Worm (Caenorhabditis elegans) whole organism, L2 larva: ENCODE measurements around the gene nhr-26.
A peak's percentile ranks its signal among the peaks of the same experiment; 100 is the strongest.

Experiments used
- C34F6.9 ChIP-seq: fragments of 150-350 bp; optimal IDR thresholded peaks from 2 replicates; lab custom pipeline; 2014; ENCODE audit warnings: missing biosample characterization, missing genetic modification characterization
- F13H6.1 ChIP-seq: sonication (generic microtip); optimal IDR thresholded peaks from 2 replicates; lab custom pipeline; 2016; ENCODE audit warnings: missing genetic modification characterization, missing compliant biosample characterization
- R02D3.7 ChIP-seq: fragments of 150-350 bp; optimal IDR thresholded peaks from 2 replicates; lab custom pipeline; 2014; ENCODE audit warnings: missing biosample characterization, missing genetic modification characterization
- Y55F3AM.14 ChIP-seq: fragments of 200-800 bp; sonication (Bioruptor generic); optimal IDR thresholded peaks from 2 replicates; lab custom pipeline; 2018; ENCODE audit warnings: mild to moderate bottlenecking, missing genetic modification characterization, missing compliant biosample characterization
- ZK546.5 ChIP-seq: sonication (generic microtip); optimal IDR thresholded peaks from 2 replicates; lab custom pipeline; 2017; ENCODE audit warnings: missing biosample characterization, missing genetic modification characterization
- alr-1 ChIP-seq: fragments of 150-350 bp; optimal IDR thresholded peaks from 2 replicates; lab custom pipeline; 2014; ENCODE audit warnings: missing biosample characterization, missing genetic modification characterization
- aly-2 ChIP-seq: fragments of 150-350 bp; optimal IDR thresholded peaks from 2 replicates; lab custom pipeline; 2014; ENCODE audit warnings: missing biosample characterization, missing genetic modification characterization
- ama-1 ChIP-seq: fragments of 150-350 bp; optimal IDR thresholded peaks from 2 replicates; lab custom pipeline; 2018; ENCODE audit warnings: inconsistent platforms
- blmp-1 ChIP-seq: sonication (generic microtip); optimal IDR thresholded peaks from 2 replicates; lab custom pipeline; 2017; ENCODE audit warnings: missing genetic modification characterization, mild to moderate bottlenecking, missing compliant biosample characterization, antibody characterized with exemption, moderate library complexity; ENCODE audit not compliant: insufficient read depth
- ceh-16 ChIP-seq: fragments of 150-350 bp; optimal IDR thresholded peaks from 2 replicates; lab custom pipeline; 2014; ENCODE audit warnings: missing biosample characterization, missing genetic modification characterization
- ceh-82 ChIP-seq: fragments of 150-350 bp; optimal IDR thresholded peaks from 2 replicates; lab custom pipeline; 2014; ENCODE audit warnings: missing biosample characterization, missing genetic modification characterization
- crh-2 ChIP-seq: sonication (generic microtip); optimal IDR thresholded peaks from 2 replicates; lab custom pipeline; 2017; ENCODE audit warnings: missing biosample characterization, missing genetic modification characterization
- dmd-4 ChIP-seq: sonication (generic microtip); optimal IDR thresholded peaks from 2 replicates; lab custom pipeline; 2017; ENCODE audit warnings: missing biosample characterization, missing genetic modification characterization
- egl-27 ChIP-seq: sonication (generic microtip); optimal IDR thresholded peaks from 3 replicates; lab custom pipeline; 2017; ENCODE audit warnings: missing biosample characterization, missing genetic modification reagents, missing genetic modification characterization
- elt-1 ChIP-seq: fragments of 150-350 bp; optimal IDR thresholded peaks from 2 replicates; lab custom pipeline; 2014; ENCODE audit warnings: missing biosample characterization, missing genetic modification characterization
- elt-3 ChIP-seq: sonication (generic microtip); optimal IDR thresholded peaks from 2 replicates; lab custom pipeline; 2017; ENCODE audit warnings: missing biosample characterization, missing genetic modification characterization
- fos-1 ChIP-seq: fragments of 150-350 bp; optimal IDR thresholded peaks from 2 replicates; lab custom pipeline; 2014; ENCODE audit warnings: missing biosample characterization, missing genetic modification characterization
- gmeb-1 ChIP-seq: fragments of 150-350 bp; optimal IDR thresholded peaks from 2 replicates; lab custom pipeline; 2014; ENCODE audit warnings: missing biosample characterization, missing genetic modification characterization
- lin-11 ChIP-seq: fragments of 150-350 bp; sonication (generic microtip); optimal IDR thresholded peaks from 2 replicates; lab custom pipeline; 2014; ENCODE audit warnings: missing biosample characterization, missing genetic modification characterization, inconsistent platforms, mixed read lengths
- lin-13 ChIP-seq: fragments of 150-350 bp; optimal IDR thresholded peaks from 2 replicates; lab custom pipeline; 2014; ENCODE audit warnings: missing biosample characterization, missing genetic modification reagents, missing genetic modification characterization
- lin-39 ChIP-seq: fragments of 150-350 bp; optimal IDR thresholded peaks from 2 replicates; lab custom pipeline; 2014; ENCODE audit warnings: missing biosample characterization, missing genetic modification reagents, missing genetic modification characterization
- lsy-2 ChIP-seq, 2 experiments: fragments of 150-350 bp in 1 of 2; sonication (generic microtip) in 1 of 2; optimal IDR thresholded peaks; 2 replicates each; lab custom pipeline; 2014 to 2017; ENCODE audit warnings: missing biosample characterization in 2 of 2, missing genetic modification characterization in 2 of 2
- mab-5 ChIP-seq: fragments of 150-350 bp; optimal IDR thresholded peaks from 2 replicates; lab custom pipeline; 2014; ENCODE audit warnings: missing biosample characterization, missing genetic modification characterization
- mbf-1 ChIP-seq: sonication (generic microtip); optimal IDR thresholded peaks from 2 replicates; lab custom pipeline; 2017; ENCODE audit warnings: missing biosample characterization, missing genetic modification characterization
- mdl-1 ChIP-seq, 2 experiments: fragments of 150-350 bp in 1 of 2; sonication (generic microtip) in 1 of 2; optimal IDR thresholded peaks; 2 replicates each; lab custom pipeline; 2017; ENCODE audit warnings: missing biosample characterization in 2 of 2, missing genetic modification characterization in 2 of 2
- nhr-10 ChIP-seq: sonication (generic microtip); optimal IDR thresholded peaks from 2 replicates; lab custom pipeline; 2017; ENCODE audit warnings: missing biosample characterization, missing genetic modification characterization
- nhr-11 ChIP-seq: fragments of 150-350 bp; optimal IDR thresholded peaks from 2 replicates; lab custom pipeline; 2014; ENCODE audit warnings: missing biosample characterization, missing genetic modification characterization
- nhr-12 ChIP-seq: fragments of 150-350 bp; optimal IDR thresholded peaks from 2 replicates; lab custom pipeline; 2014; ENCODE audit warnings: missing biosample characterization, missing genetic modification characterization
- nhr-129 ChIP-seq: fragments of 150-350 bp; optimal IDR thresholded peaks from 2 replicates; lab custom pipeline; 2014; ENCODE audit warnings: missing biosample characterization, missing genetic modification characterization
- nhr-21 ChIP-seq: fragments of 150-350 bp; optimal IDR thresholded peaks from 2 replicates; lab custom pipeline; 2014; ENCODE audit warnings: missing biosample characterization, missing genetic modification characterization
- nhr-23 ChIP-seq: fragments of 150-350 bp; optimal IDR thresholded peaks from 2 replicates; lab custom pipeline; 2014; ENCODE audit warnings: missing biosample characterization, missing genetic modification reagents, missing genetic modification characterization
- nhr-237 ChIP-seq: fragments of 150-350 bp; optimal IDR thresholded peaks from 2 replicates; lab custom pipeline; 2014; ENCODE audit warnings: missing biosample characterization, missing genetic modification characterization
- nhr-25 ChIP-seq: fragments of 150-350 bp; sonication (generic microtip); optimal IDR thresholded peaks from 3 replicates; lab custom pipeline; 2014; ENCODE audit warnings: missing biosample characterization, missing genetic modification characterization
- nhr-6 ChIP-seq: fragments of 150-350 bp; optimal IDR thresholded peaks from 2 replicates; lab custom pipeline; 2014; ENCODE audit warnings: missing biosample characterization, missing genetic modification characterization
- nhr-77 ChIP-seq: fragments of 150-350 bp; optimal IDR thresholded peaks from 2 replicates; lab custom pipeline; 2014; ENCODE audit warnings: missing biosample characterization, missing genetic modification characterization
- peb-1 ChIP-seq: fragments of 150-350 bp; optimal IDR thresholded peaks from 2 replicates; lab custom pipeline; 2014; ENCODE audit warnings: missing biosample characterization, missing genetic modification characterization
- sem-4 ChIP-seq: fragments of 150-350 bp; optimal IDR thresholded peaks from 2 replicates; lab custom pipeline; 2014; ENCODE audit warnings: missing biosample characterization, missing genetic modification reagents, missing genetic modification characterization
- skn-1 ChIP-seq: sonication (generic microtip); optimal IDR thresholded peaks from 2 replicates; lab custom pipeline; 2017; ENCODE audit warnings: missing biosample characterization, missing genetic modification characterization
- sma-3 ChIP-seq: sonication (generic microtip); optimal IDR thresholded peaks from 2 replicates; lab custom pipeline; 2016; ENCODE audit warnings: missing genetic modification reagents, missing genetic modification characterization, missing compliant biosample characterization
- sma-9 ChIP-seq, 2 experiments: fragments of 150-350 bp in 1 of 2; sonication (generic microtip) in 1 of 2; optimal IDR thresholded peaks; 2 replicates each; lab custom pipeline; 2014 to 2016; ENCODE audit warnings: missing genetic modification characterization in 2 of 2, mild to moderate bottlenecking in 1 of 2, missing biosample characterization in 1 of 2, missing compliant biosample characterization in 1 of 2, missing genetic modification reagents in 1 of 2, moderate library complexity in 1 of 2
- snpc-4 ChIP-seq: fragments of 150-350 bp; optimal IDR thresholded peaks from 2 replicates; lab custom pipeline; 2014; ENCODE audit warnings: missing biosample characterization, missing genetic modification characterization
- unc-39 ChIP-seq: fragments of 150-350 bp; optimal IDR thresholded peaks from 2 replicates; lab custom pipeline; 2014; ENCODE audit warnings: missing biosample characterization, missing genetic modification characterization
- unc-55 ChIP-seq: fragments of 150-350 bp; sonication (generic microtip); optimal IDR thresholded peaks from 3 replicates; lab custom pipeline; 2014; ENCODE audit warnings: missing biosample characterization, missing genetic modification reagents, missing genetic modification characterization
- unc-62 ChIP-seq: fragments of 150-350 bp; optimal IDR thresholded peaks from 2 replicates; lab custom pipeline; 2014; ENCODE audit warnings: missing biosample characterization, missing genetic modification reagents, missing genetic modification characterization
- zag-1 ChIP-seq: fragments of 150-350 bp; optimal IDR thresholded peaks from 2 replicates; lab custom pipeline; 2014; ENCODE audit warnings: missing biosample characterization, missing genetic modification characterization
- ztf-1 ChIP-seq: fragments of 200-800 bp; sonication (Bioruptor generic); conservative IDR thresholded peaks from 2 replicates; pipeline ENCODE4 v1.3.6; 2022; ENCODE audit warnings: missing genetic modification characterization, missing compliant biosample characterization
- ztf-11 ChIP-seq: sonication (generic microtip); optimal IDR thresholded peaks from 2 replicates; lab custom pipeline; 2017; ENCODE audit warnings: missing biosample characterization, missing genetic modification characterization
- ztf-4 ChIP-seq: fragments of 150-350 bp; optimal IDR thresholded peaks from 2 replicates; lab custom pipeline; 2014; ENCODE audit warnings: missing biosample characterization, missing genetic modification characterization

nhr-26 gene

DNA sequence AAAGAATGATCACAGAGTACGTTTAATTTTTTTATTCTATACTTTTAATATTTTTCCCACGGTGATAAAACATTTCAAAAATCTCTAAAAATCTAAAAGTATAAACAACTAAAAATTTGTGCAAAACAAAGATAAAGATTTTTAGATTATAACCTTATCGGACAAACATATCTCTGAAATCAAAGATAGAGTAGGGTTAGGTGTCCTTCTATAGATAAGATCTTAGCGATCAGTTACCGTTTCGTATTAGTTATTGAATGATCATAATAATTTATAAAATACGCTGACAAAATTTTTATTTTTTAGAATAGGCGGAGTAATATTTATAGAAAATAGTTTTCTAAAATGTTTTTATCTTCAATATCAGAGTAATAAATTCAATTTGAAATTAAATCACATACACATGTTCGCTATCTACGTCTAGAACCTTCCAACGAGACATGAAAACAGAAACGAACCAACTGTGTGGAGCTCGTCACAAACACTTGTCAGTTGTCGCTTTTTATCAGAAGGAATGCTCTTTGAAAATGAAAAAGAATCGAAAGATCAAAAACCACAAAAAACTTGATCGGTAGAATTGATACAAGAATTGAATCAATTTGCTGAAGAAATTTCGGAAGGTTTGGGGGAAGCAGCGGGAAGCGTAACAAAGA is 28.5 kb downstream of the nhr-26 start:
- TF ChIP-seq crh-2 (tag; lab: Kevin White, UChicago): peak; percentile 35
- TF ChIP-seq skn-1: no peak
- peak; percentile 6 for TF ChIP-seq lin-13 (GFP tag; lab: Kevin White, UChicago)
- no peak for TF ChIP-seq aly-2
- TF ChIP-seq sma-9 (GFP tag; optimal IDR thresholded peaks at IDR 0.05; lab: Kevin White, UChicago): peak; percentile 39
- TF ChIP-seq sma-9 (tag; optimal IDR thresholded peaks at IDR 0.05; lab: Kevin White, UChicago): no peak
- no peak for TF ChIP-seq ama-1 (lab: Kevin White, UChicago)
- peak; percentile 95 for TF ChIP-seq ceh-16 (tag; lab: Kevin White, UChicago)
- TF ChIP-seq nhr-25 (tag; lab: Kevin White, UChicago): peak; percentile 62
- TF ChIP-seq nhr-23 (tag; lab: Kevin White, UChicago): peak; percentile 89
- TF ChIP-seq nhr-129 (tag; lab: Kevin White, UChicago): peak; percentile 46
- TF ChIP-seq elt-1 (tag; lab: Kevin White, UChicago): peak; percentile 99
- peak; percentile 55 for TF ChIP-seq F13H6.1 (tag; lab: Kevin White, UChicago)
- TF ChIP-seq ztf-4 (tag; lab: Kevin White, UChicago): peak; percentile 21
- TF ChIP-seq nhr-21 (tag; lab: Kevin White, UChicago): no peak
- peak in 1 of 2 experiments; percentile 40 for TF ChIP-seq lsy-2 (tag; optimal IDR thresholded peaks at IDR 0.05; lab: Kevin White, UChicago)
- no peak for TF ChIP-seq dmd-4 (tag; lab: Kevin White, UChicago)
- peak; percentile 4 for TF ChIP-seq C34F6.9 (tag; lab: Kevin White, UChicago)

DNA sequence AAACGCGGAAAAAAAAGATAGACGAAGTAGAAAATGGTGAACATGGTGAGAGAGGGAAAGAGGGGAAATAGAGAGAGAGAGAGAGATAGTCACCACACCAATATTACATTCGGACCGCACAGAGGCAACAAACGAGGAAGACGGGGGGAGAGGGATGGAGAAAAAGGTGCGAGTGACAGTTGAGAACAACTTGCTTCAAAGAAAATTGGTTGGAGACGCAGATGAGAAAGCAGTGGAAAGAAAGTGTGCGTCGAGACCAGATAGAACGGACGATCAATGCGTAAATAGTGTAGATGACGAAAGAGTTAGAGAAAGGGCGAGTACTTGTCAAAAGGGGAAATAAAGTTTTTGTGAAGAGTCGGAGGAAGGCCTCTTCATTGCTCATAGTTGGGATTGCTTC is 29.9 kb downstream of the nhr-26 start:
- TF ChIP-seq ztf-4 (tag; lab: Kevin White, UChicago) (peak; percentile 46), dmd-4 (tag; lab: Kevin White, UChicago) (no peak), gmeb-1 (peak; percentile 18), nhr-12 (tag; lab: Kevin White, UChicago) (no peak), nhr-6 (tag; lab: Kevin White, UChicago) (peak; percentile 92), elt-3 (tag; lab: Kevin White, UChicago) (no peak), F13H6.1 (tag; lab: Kevin White, UChicago) (peak; percentile 91), ztf-11 (tag; lab: Kevin White, UChicago) (no peak), sem-4 (tag; lab: Kevin White, UChicago) (peak; percentile 87), nhr-129 (tag; lab: Kevin White, UChicago) (peak; percentile 95), ceh-82 (tag; lab: Kevin White, UChicago) (no peak), nhr-21 (tag; lab: Kevin White, UChicago) (peak; percentile 70), mab-5 (tag; lab: Kevin White, UChicago) (peak; percentile 83), ZK546.5 (tag; lab: Kevin White, UChicago) (no peak), unc-55 (peak; percentile 91), peb-1 (no peak), crh-2 (tag; lab: Kevin White, UChicago) (peak; percentile 88), lin-11 (tag; lab: Kevin White, UChicago) (peak; percentile 65), nhr-77 (tag; lab: Kevin White, UChicago) (no peak), aly-2 (no peak), Y55F3AM.14 (no peak), nhr-25 (tag; lab: Kevin White, UChicago) (peak; percentile 81), alr-1 (peak; percentile 12), nhr-23 (tag; lab: Kevin White, UChicago) (no peak), lin-13 (GFP tag; lab: Kevin White, UChicago) (peak; percentile 57), ama-1 (lab: Kevin White, UChicago) (no peak), nhr-10 (tag; lab: Kevin White, UChicago) (no peak), nhr-11 (tag; lab: Kevin White, UChicago) (no peak), sma-9 (GFP tag; optimal IDR thresholded peaks at IDR 0.05; lab: Kevin White, UChicago) (peak; percentile 91), sma-9 (tag; optimal IDR thresholded peaks at IDR 0.05; lab: Kevin White, UChicago) (no peak), unc-39 (tag; lab: Kevin White, UChicago) (no peak), mbf-1 (tag; lab: Kevin White, UChicago) (no peak), elt-1 (tag; lab: Kevin White, UChicago) (no peak), ceh-16 (tag; lab: Kevin White, UChicago) (peak; percentile 34), snpc-4 (peak; percentile 38), egl-27 (peak; percentile 81), R02D3.7 (tag; lab: Kevin White, UChicago) (no peak), ztf-1 (no peak), C34F6.9 (tag; lab: Kevin White, UChicago) (peak; percentile 78), blmp-1 (tag; lab: Kevin White, UChicago) (peak; percentile 79), lin-39 (tag; lab: Kevin White, UChicago) (no peak), nhr-237 (tag; lab: Kevin White, UChicago) (peak; percentile 15), lsy-2 (tag; optimal IDR thresholded peaks at IDR 0.05; lab: Kevin White, UChicago) (peak; percentile 39 to 78), mdl-1 (tag; optimal IDR thresholded peaks at IDR 0.05; lab: Kevin White, UChicago) (peak; percentile 51 to 62), zag-1 (tag; lab: Kevin White, UChicago) (peak; percentile 68), unc-62 (GFP tag; lab: Kevin White, UChicago) (no peak), sma-3 (GFP tag; lab: Kevin White, UChicago) (peak; percentile 71), skn-1 (no peak), fos-1 (tag; lab: Kevin White, UChicago) (peak; percentile 87)
